Fruit fly (Drosophila melanogaster): ENCODE data around the gene Or85f.

Gene Or85f

DNA sequence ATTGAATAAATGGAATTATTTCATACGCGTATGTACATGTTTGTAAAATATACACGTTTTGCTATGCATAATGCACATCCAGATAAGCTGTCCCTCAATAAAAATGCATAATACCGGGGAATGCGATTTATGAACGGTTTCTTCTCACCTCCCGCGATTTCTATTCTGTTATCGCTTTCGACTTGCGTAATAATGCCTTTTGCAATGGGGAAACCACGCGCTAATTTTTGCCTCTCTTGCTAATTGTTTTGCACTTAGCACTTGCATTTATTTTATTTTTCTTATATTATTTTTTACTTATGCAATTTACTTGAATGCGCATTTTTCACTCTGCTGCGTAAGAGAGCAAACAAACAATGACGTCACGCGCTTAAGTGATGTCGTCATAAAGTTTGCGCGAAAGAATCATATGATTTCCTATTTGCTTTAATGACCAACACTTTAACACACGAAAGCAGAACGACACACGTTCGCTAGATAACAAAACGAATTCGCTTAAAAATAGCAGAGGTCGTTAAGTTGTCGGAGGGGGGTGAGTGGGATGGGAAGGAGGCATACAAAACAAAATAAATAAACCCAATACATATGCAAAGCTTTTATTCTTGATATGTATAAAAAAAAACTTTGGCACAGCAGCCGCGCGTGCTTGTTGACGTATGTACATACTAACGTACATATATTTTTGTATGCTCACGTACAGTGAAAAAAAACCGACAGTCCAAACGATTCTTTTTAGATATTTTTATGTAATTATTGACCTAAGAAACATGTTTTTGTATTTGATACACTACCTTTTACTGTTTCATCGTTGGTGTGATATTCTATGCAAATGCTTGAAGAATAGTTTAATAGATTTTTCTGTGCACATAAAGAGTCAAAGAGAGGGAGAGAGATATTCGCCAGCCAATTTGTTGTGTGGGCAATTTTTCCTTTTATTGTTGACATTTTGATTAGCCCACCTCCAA is 46.3 kb upstream of the Or85f start (continued):
- TF ChIP-seq CG10431 (GFP tag; optimal IDR thresholded peaks at IDR 0.05) = no peak
- peak; percentile 49 for TF ChIP-seq CG9817 (tag; optimal IDR thresholded peaks at IDR 0.05)
- peak; percentile 43 to 73 for TF ChIP-seq Pdp1 (GFP tag; optimal IDR thresholded peaks at IDR 0.05)
- TF ChIP-seq CG8765 (GFP tag; IDR thresholded peaks at IDR 0.05) = no peak
- peak; percentile 76 for TF ChIP-seq grau (tag; optimal IDR thresholded peaks at IDR 0.05)
- no peak for TF ChIP-seq slou (GFP tag; optimal IDR thresholded peaks at IDR 0.05)
- TF ChIP-seq CHES-1-like (GFP tag; optimal IDR thresholded peaks at IDR 0.05) = peak; percentile 59
- TF ChIP-seq CG3838 (GFP tag; optimal IDR thresholded peaks at IDR 0.05) = peak; percentile 31
- no peak for TF ChIP-seq Adf1 (GFP tag; IDR thresholded peaks at IDR 0.05)
- TF ChIP-seq lab (GFP tag; optimal IDR thresholded peaks at IDR 0.05) = peak; percentile 88
- TF ChIP-seq gcm (GFP tag; optimal IDR thresholded peaks at IDR 0.05) = no peak
- TF ChIP-seq E2f1 (GFP tag; IDR thresholded peaks at IDR 0.05) = no peak
- no peak for TF ChIP-seq CG34422 (GFP tag; IDR thresholded peaks at IDR 0.05)
- TF ChIP-seq sqz (GFP tag; optimal IDR thresholded peaks at IDR 0.05) = no peak
- no peak for TF ChIP-seq CG30020 (tag; optimal IDR thresholded peaks at IDR 0.05)
- TF ChIP-seq maf-S (GFP tag; optimal IDR thresholded peaks at IDR 0.05) = peak; percentile 10
- TF ChIP-seq CG32772 (GFP tag; IDR thresholded peaks at IDR 0.05) = no peak
- no peak for TF ChIP-seq z (GFP tag; IDR thresholded peaks at IDR 0.05)
- no peak for TF ChIP-seq CG2875 (GFP tag; optimal IDR thresholded peaks at IDR 0.05)
- TF ChIP-seq grn (GFP tag; optimal IDR thresholded peaks at IDR 0.05) = no peak
- TF ChIP-seq CG4424 (GFP tag; optimal IDR thresholded peaks at IDR 0.05) = peak; percentile 51
- no peak for TF ChIP-seq H15 (GFP tag; IDR thresholded peaks at IDR 0.05)
- TF ChIP-seq CG7839 (tag; optimal IDR thresholded peaks at IDR 0.05) = peak; percentile 74
- peak; percentile 57 for TF ChIP-seq unpg (GFP tag; optimal IDR thresholded peaks at IDR 0.05)
- peak; percentile 81 for TF ChIP-seq CG3281 (GFP tag; optimal IDR thresholded peaks at IDR 0.05)
- TF ChIP-seq hbn (GFP tag; IDR thresholded peaks at IDR 0.05; ENCODE audit: partially characterized antibody) = no peak
- no peak for TF ChIP-seq nom (GFP tag; optimal IDR thresholded peaks at IDR 0.05)
- TF ChIP-seq btn (GFP tag; optimal IDR thresholded peaks at IDR 0.05) = no peak
- TF ChIP-seq hth (optimal IDR thresholded peaks at IDR 0.05) = no peak
- no peak for TF ChIP-seq vvl (GFP tag; IDR thresholded peaks at IDR 0.05)
- TF ChIP-seq CG10209 (GFP tag; optimal IDR thresholded peaks at IDR 0.05) = peak; percentile 74
- TF ChIP-seq Dp (GFP tag; optimal IDR thresholded peaks at IDR 0.05) = no peak
- no peak for TF ChIP-seq al (GFP tag; IDR thresholded peaks at IDR 0.05)
- TF ChIP-seq CG16779 (GFP tag; IDR thresholded peaks at IDR 0.05) = no peak
- peak; percentile 69 for TF ChIP-seq ftz-f1 (GFP tag; optimal IDR thresholded peaks at IDR 0.05)
- TF ChIP-seq aop (GFP tag; IDR thresholded peaks at IDR 0.05) = no peak
- TF ChIP-seq CG7372 (GFP tag; IDR thresholded peaks at IDR 0.05) = no peak
- TF ChIP-seq esg (GFP tag; conservative IDR thresholded peaks at IDR 0.05) = no peak
- TF ChIP-seq cg (GFP tag; optimal IDR thresholded peaks at IDR 0.05) = no peak
- peak; percentile 76 for TF ChIP-seq Fer1 (GFP tag; optimal IDR thresholded peaks at IDR 0.05)
- peak; percentile 7 for TF ChIP-seq CG15696 (tag; optimal IDR thresholded peaks at IDR 0.05)
- TF ChIP-seq HLHmδ (GFP tag; optimal IDR thresholded peaks at IDR 0.05) = no peak
- TF ChIP-seq org-1 (GFP tag; optimal IDR thresholded peaks at IDR 0.05) = peak; percentile 36
- TF ChIP-seq CG6813 (GFP tag; optimal IDR thresholded peaks at IDR 0.05) = peak; percentile 72
- TF ChIP-seq CG11085 (GFP tag; IDR thresholded peaks at IDR 0.05) = no peak
- TF ChIP-seq lola (GFP tag; optimal IDR thresholded peaks at IDR 0.05) = no peak
- TF ChIP-seq tgo (GFP tag; IDR thresholded peaks at IDR 0.05) = no peak
- TF ChIP-seq CG11723 (GFP tag; optimal IDR thresholded peaks at IDR 0.05) = no peak
- no peak for TF ChIP-seq ase (GFP tag; IDR thresholded peaks at IDR 0.05)
